Fruit fly (Drosophila melanogaster): ENCODE measurements around the gene tal-1A.

tal-1A gene

dm6 chr3R:13801184-13802056 is 11.5 kb upstream of the tal-1A start:
- peak; percentile 98 for TF ChIP-seq abd-A (tag; optimal IDR thresholded peaks at IDR 0.05)
- peak; percentile 22 for TF ChIP-seq mirr (GFP tag; optimal IDR thresholded peaks at IDR 0.05)
- no peak for TF ChIP-seq amos (GFP tag; IDR thresholded peaks at IDR 0.05; ENCODE audit: partially characterized antibody)
- peak; percentile 48; the same call in 1 of the 3 replicates for TF ChIP-seq sr (GFP tag; IDR thresholded peaks at IDR 0.05)
- TF ChIP-seq z (GFP tag; IDR thresholded peaks at IDR 0.05), result peak; percentile 84
- no peak for TF ChIP-seq sug (tag; optimal IDR thresholded peaks at IDR 0.05)
- peak; percentile 35 for TF ChIP-seq gro (GFP tag; optimal IDR thresholded peaks at IDR 0.05)
- TF ChIP-seq CG31224 (GFP tag; IDR thresholded peaks at IDR 0.05), result peak; percentile 87
- TF ChIP-seq Bgb (GFP tag; IDR thresholded peaks at IDR 0.05; ENCODE audit: partially characterized antibody), result peak; percentile 35; the same call in 1 of the 2 replicates
- TF ChIP-seq Lhr (GFP tag; optimal IDR thresholded peaks at IDR 0.05), result no peak
- TF ChIP-seq sqz (GFP tag; optimal IDR thresholded peaks at IDR 0.05), result peak; percentile 86
- no peak for TF ChIP-seq CG7745 (tag; optimal IDR thresholded peaks at IDR 0.05)
- peak; percentile 13; the same call in 1 of the 2 replicates for TF ChIP-seq E2f1 (GFP tag; IDR thresholded peaks at IDR 0.05)
- no peak for TF ChIP-seq Usf (GFP tag; optimal IDR thresholded peaks at IDR 0.05)
- peak; percentile 98 for TF ChIP-seq scrt (GFP tag; optimal IDR thresholded peaks at IDR 0.05)
- TF ChIP-seq CG8281 (tag; optimal IDR thresholded peaks at IDR 0.05), result peak; percentile 19
- peak in 1 of 2 experiments; percentile 16 for TF ChIP-seq Hr51 (GFP tag; optimal IDR thresholded peaks at IDR 0.05)
- no peak for TF ChIP-seq Ravus (GFP tag; IDR thresholded peaks at IDR 0.05)
- no peak for TF ChIP-seq CG8089 (GFP tag; optimal IDR thresholded peaks at IDR 0.05)
- TF ChIP-seq CG11696 (GFP tag; IDR thresholded peaks at IDR 0.05), result no peak
- TF ChIP-seq CG10654 (GFP tag; optimal IDR thresholded peaks at IDR 0.05), result no peak
- peak; percentile 13 for TF ChIP-seq pros (GFP tag; optimal IDR thresholded peaks at IDR 0.05)
- peak; percentile 98 for TF ChIP-seq sd (tag; optimal IDR thresholded peaks at IDR 0.05)
- TF ChIP-seq Side (GFP tag; optimal IDR thresholded peaks at IDR 0.05), result no peak
- TF ChIP-seq Chrac-16 (GFP tag; optimal IDR thresholded peaks at IDR 0.05), result no peak
- TF ChIP-seq CG7357 (GFP tag; IDR thresholded peaks at IDR 0.05), result no peak
- peak; percentile 61 for TF ChIP-seq Ets65A (GFP tag)
- TF ChIP-seq HLH54F (GFP tag; optimal IDR thresholded peaks at IDR 0.05), result no peak
- peak; percentile 51 for TF ChIP-seq Med (GFP tag)

dm6 chr3R:13802057-13802817 is 10.7 kb upstream of the tal-1A start:
- TF ChIP-seq D19A (tag; optimal IDR thresholded peaks at IDR 0.05), result no peak
- TF ChIP-seq z (GFP tag; IDR thresholded peaks at IDR 0.05), result 0 out of 3 replicates have a peak, but pooled peaks have one; percentile 6
- no peak for TF ChIP-seq CG9215 (GFP tag; IDR thresholded peaks at IDR 0.05)
- TF ChIP-seq Bgb (GFP tag; IDR thresholded peaks at IDR 0.05; ENCODE audit: partially characterized antibody), result 0 out of 2 replicates have a peak, but pooled peaks have one; percentile 35
- TF ChIP-seq CkIIα-i1 (GFP tag; IDR thresholded peaks at IDR 0.05), result no peak
- TF ChIP-seq CG8290 (GFP tag; optimal IDR thresholded peaks at IDR 0.05), result no peak
- TF ChIP-seq CG8290 (tag; optimal IDR thresholded peaks at IDR 0.05), result peak in 1 of 2 experiments; percentile 19
- no peak for TF ChIP-seq CG12391 (tag; optimal IDR thresholded peaks at IDR 0.05)
- TF ChIP-seq CG14860 (GFP tag; IDR thresholded peaks at IDR 0.05; ENCODE audit: partially characterized antibody), result no peak
- peak; percentile 59; the same call in 2 of the 3 replicates for TF ChIP-seq ci (GFP tag; IDR thresholded peaks at IDR 0.05)
- no peak for TF ChIP-seq slbo (GFP tag; IDR thresholded peaks at IDR 0.05)
- peak; percentile 28 for TF ChIP-seq Hmr (GFP tag; optimal IDR thresholded peaks at IDR 0.05)
- no peak for TF ChIP-seq CG12071 (GFP tag; optimal IDR thresholded peaks at IDR 0.05)
- TF ChIP-seq Adf1 (GFP tag; IDR thresholded peaks at IDR 0.05), result no peak
- no peak for TF ChIP-seq CG2199 (GFP tag; IDR thresholded peaks at IDR 0.05)
- TF ChIP-seq so (GFP tag; IDR thresholded peaks at IDR 0.05), result no peak
- TF ChIP-seq Mrtf (GFP tag; IDR thresholded peaks at IDR 0.05), result no peak
- TF ChIP-seq CG1832 (GFP tag; optimal IDR thresholded peaks at IDR 0.05), result no peak
- TF ChIP-seq CG11504 (tag; optimal IDR thresholded peaks at IDR 0.05), result peak; percentile 41
- no peak for TF ChIP-seq dan (GFP tag; IDR thresholded peaks at IDR 0.05)
- TF ChIP-seq onecut (GFP tag; IDR thresholded peaks at IDR 0.05), result peak; percentile 97

Data from whole organism, embryonic.